Fruit fly (Drosophila melanogaster) whole organism, embryonic: ENCODE measurements around the gene cv-c.

Experiments used
- Aef1 ChIP-seq: fragments of 200-800 bp; sonication (Bioruptor generic); IDR thresholded peaks from 3 replicates; pipeline ENCODE4 v1.3.6; 2022; ENCODE audit warnings: missing biosample characterization, missing genetic modification characterization
- Asciz ChIP-seq: fragments of 200-800 bp; sonication (Bioruptor generic); optimal IDR thresholded peaks from 2 replicates; lab custom pipeline; 2017; ENCODE audit warnings: missing biosample characterization, mild to moderate bottlenecking, missing genetic modification characterization, missing genetic modification reagents
- CG10321 ChIP-seq: fragments of 200-800 bp; sonication (Bioruptor generic); IDR thresholded peaks from 2 replicates; pipeline ENCODE4 v1.3.6; 2022; ENCODE audit warnings: missing biosample characterization, missing genetic modification characterization
- CG12391 ChIP-seq: fragments of 200-800 bp; sonication (Bioruptor generic); optimal IDR thresholded peaks from 3 replicates; lab custom pipeline; 2018; ENCODE audit warnings: missing biosample characterization, mild to moderate bottlenecking, missing genetic modification characterization, moderate library complexity
- CG12942 ChIP-seq: fragments of 200-800 bp; sonication (Bioruptor generic); optimal IDR thresholded peaks from 3 replicates; lab custom pipeline; 2016; ENCODE audit warnings: missing biosample characterization, missing genetic modification characterization
- CG17612 ChIP-seq: fragments of 200-800 bp; sonication (Bioruptor generic); IDR thresholded peaks from 2 replicates; pipeline ENCODE4 v1.3.6; 2022; ENCODE audit warnings: missing biosample characterization, missing genetic modification characterization
- CG32767 ChIP-seq: fragments of 200-800 bp; sonication (Bioruptor generic); IDR thresholded peaks from 2 replicates; pipeline ENCODE4 v1.3.6; 2022; ENCODE audit warnings: missing biosample characterization, missing genetic modification characterization
- CG33557 ChIP-seq: fragments of 200-800 bp; sonication (Bioruptor generic); optimal IDR thresholded peaks from 2 replicates; lab custom pipeline; 2019; ENCODE audit warnings: missing biosample characterization, mild to moderate bottlenecking, missing genetic modification characterization, moderate library complexity
- CG4360 ChIP-seq: fragments of 200-800 bp; sonication (Bioruptor generic); IDR thresholded peaks from 2 replicates; pipeline ENCODE4 v1.3.6; 2022; ENCODE audit warnings: missing biosample characterization, missing genetic modification characterization
- CG6175 ChIP-seq: fragments of 200-800 bp; sonication (Bioruptor generic); IDR thresholded peaks from 3 replicates; pipeline ENCODE4 v1.3.6; 2022; ENCODE audit warnings: missing biosample characterization, missing genetic modification characterization
- CG6791 ChIP-seq: fragments of 200-800 bp; sonication (Bioruptor generic); IDR thresholded peaks from 3 replicates; pipeline ENCODE4 v1.3.6; 2022; ENCODE audit warnings: missing biosample characterization, missing genetic modification characterization; ENCODE audit not compliant: partially characterized antibody
- CG6813 ChIP-seq: fragments of 200-800 bp; sonication (Bioruptor generic); optimal IDR thresholded peaks from 2 replicates; lab custom pipeline; 2017; ENCODE audit warnings: missing biosample characterization, missing genetic modification characterization, mild to moderate bottlenecking, moderate library complexity, missing genetic modification reagents
- CG8388 ChIP-seq: fragments of 200-800 bp; sonication (Bioruptor generic); optimal IDR thresholded peaks from 2 replicates; lab custom pipeline; 2019; ENCODE audit warnings: missing biosample characterization, mild to moderate bottlenecking, missing genetic modification characterization, moderate library complexity
- CG9609 ChIP-seq: fragments of 200-800 bp; sonication (Bioruptor generic); optimal IDR thresholded peaks from 3 replicates; lab custom pipeline; 2016; ENCODE audit warnings: missing biosample characterization, missing genetic modification characterization
- Chrac-16 ChIP-seq: fragments of 200-800 bp; sonication (Bioruptor generic); optimal IDR thresholded peaks from 3 replicates; lab custom pipeline; 2016; ENCODE audit warnings: missing biosample characterization, missing genetic modification characterization
- CrebB ChIP-seq: fragments of 200-800 bp; sonication (Bioruptor generic); optimal IDR thresholded peaks from 3 replicates; lab custom pipeline; 2018; ENCODE audit warnings: missing biosample characterization, mild to moderate bottlenecking, missing genetic modification characterization
- Dip3 ChIP-seq: fragments of 200-800 bp; sonication (Bioruptor generic); optimal IDR thresholded peaks from 3 replicates; lab custom pipeline; 2016; ENCODE audit warnings: missing biosample characterization, missing genetic modification characterization
- Hr78 ChIP-seq, 2 experiments: fragments of 200-800 bp in 1 of 2; fragments of >200 bp in 1 of 2; sonication (Bioruptor generic) in 1 of 2; optimal IDR thresholded peaks; 2 replicates each; lab custom pipeline; 2017 to 2019; ENCODE audit warnings: missing biosample characterization in 2 of 2, missing genetic modification characterization in 2 of 2, mild to moderate bottlenecking in 1 of 2, moderate library complexity in 1 of 2
- Max ChIP-seq: fragments of 200-800 bp; sonication (Bioruptor generic); optimal IDR thresholded peaks from 2 replicates; lab custom pipeline; 2016; ENCODE audit warnings: missing biosample characterization, mild to moderate bottlenecking, missing genetic modification characterization
- Med ChIP-seq: fragments of 200-800 bp; sonication (Bioruptor generic); peaks from one replicate; lab custom pipeline; 2016; ENCODE audit warnings: missing biosample characterization, missing genetic modification characterization, mild to moderate bottlenecking, inconsistent platforms, moderate library complexity
- Nf-YA ChIP-seq: fragments of 200-800 bp; sonication (Bioruptor generic); IDR thresholded peaks from 2 replicates; pipeline ENCODE4 v1.3.6; 2022; ENCODE audit warnings: missing biosample characterization, missing genetic modification characterization
- NfI ChIP-seq: fragments of 200-800 bp; sonication (Bioruptor generic); optimal IDR thresholded peaks from 3 replicates; lab custom pipeline; 2018; ENCODE audit warnings: missing biosample characterization, mild to moderate bottlenecking, missing genetic modification characterization, moderate library complexity
- Pdp1 ChIP-seq, 2 experiments: fragments of 200-800 bp; sonication (Bioruptor generic); optimal IDR thresholded peaks; 3 replicates each; lab custom pipeline; 2016; ENCODE audit warnings: missing biosample characterization in 2 of 2, missing genetic modification characterization in 2 of 2, mild to moderate bottlenecking in 1 of 2, moderate library complexity in 1 of 2
- Poxn ChIP-seq: fragments of 200-800 bp; sonication (Bioruptor generic); IDR thresholded peaks from 2 replicates; pipeline ENCODE4 v1.3.6; 2022; ENCODE audit warnings: missing biosample characterization, missing genetic modification characterization
- Sin3A ChIP-seq: fragments of >200 bp; optimal IDR thresholded peaks from 2 replicates; lab custom pipeline; 2018
- Ssrp ChIP-seq: fragments of 200-800 bp; sonication (Bioruptor generic); optimal IDR thresholded peaks from 2 replicates; lab custom pipeline; 2018; ENCODE audit warnings: missing biosample characterization, mild to moderate bottlenecking, missing genetic modification characterization, moderate library complexity
- eyg ChIP-seq: fragments of 200-800 bp; sonication (Bioruptor generic); optimal IDR thresholded peaks from 3 replicates; lab custom pipeline; 2016; ENCODE audit warnings: missing biosample characterization, missing genetic modification characterization
- gcm ChIP-seq: fragments of 200-800 bp; sonication (Bioruptor generic); optimal IDR thresholded peaks from 2 replicates; lab custom pipeline; 2019; ENCODE audit warnings: missing biosample characterization, mild to moderate bottlenecking, missing genetic modification characterization, moderate library complexity
- gsb-n ChIP-seq: fragments of 200-800 bp; sonication (Bioruptor generic); optimal IDR thresholded peaks from 3 replicates; lab custom pipeline; 2018; ENCODE audit warnings: missing biosample characterization, mild to moderate bottlenecking, missing genetic modification characterization
- hbn ChIP-seq: fragments of 200-800 bp; sonication (Bioruptor generic); IDR thresholded peaks from 2 replicates; pipeline ENCODE4 v1.3.6; 2022; ENCODE audit warnings: missing biosample characterization, missing genetic modification characterization; ENCODE audit not compliant: partially characterized antibody
- her ChIP-seq: fragments of 200-800 bp; sonication (Bioruptor generic); optimal IDR thresholded peaks from 2 replicates; lab custom pipeline; 2016; ENCODE audit warnings: missing biosample characterization, missing genetic modification characterization
- ind ChIP-seq: fragments of 200-800 bp; sonication (Bioruptor generic); optimal IDR thresholded peaks from 3 replicates; lab custom pipeline; 2016; ENCODE audit warnings: missing biosample characterization, missing genetic modification characterization
- ken ChIP-seq: fragments of 200-800 bp; sonication (Bioruptor generic); IDR thresholded peaks from 3 replicates; pipeline ENCODE4 v1.3.6; 2022; ENCODE audit warnings: missing biosample characterization, missing genetic modification characterization
- nerfin-1 ChIP-seq: fragments of 200-800 bp; sonication (Bioruptor generic); optimal IDR thresholded peaks from 3 replicates; lab custom pipeline; 2019; ENCODE audit warnings: missing biosample characterization, mild to moderate bottlenecking, missing genetic modification characterization, moderate library complexity
- phol ChIP-seq: fragments of 200-800 bp; sonication (Bioruptor generic); optimal IDR thresholded peaks from 3 replicates; lab custom pipeline; 2018; ENCODE audit warnings: missing biosample characterization, mild to moderate bottlenecking, missing genetic modification characterization, moderate library complexity
- sens ChIP-seq: fragments of 200-800 bp; sonication (Bioruptor generic); peaks from one replicate; lab custom pipeline; 2016; ENCODE audit warnings: missing biosample characterization, missing genetic modification characterization
- seq ChIP-seq: fragments of 200-800 bp; sonication (Bioruptor generic); IDR thresholded peaks from 2 replicates; pipeline ENCODE4 v1.3.6; 2022; ENCODE audit warnings: missing biosample characterization, missing genetic modification characterization
- slbo ChIP-seq: fragments of 200-800 bp; sonication (Bioruptor generic); IDR thresholded peaks from 2 replicates; pipeline ENCODE4 v1.3.6; 2022; ENCODE audit warnings: missing biosample characterization, missing genetic modification characterization
- stc ChIP-seq: fragments of 200-800 bp; sonication (Bioruptor generic); IDR thresholded peaks from 2 replicates; pipeline ENCODE4 v1.3.6; 2022; ENCODE audit warnings: missing biosample characterization, missing genetic modification characterization
- twi ChIP-seq: fragments of 200-800 bp; optimal IDR thresholded peaks from 2 replicates; lab custom pipeline; 2019; ENCODE audit warnings: missing biosample characterization, mild to moderate bottlenecking, missing genetic modification characterization, moderate library complexity
- tx ChIP-seq: fragments of 200-800 bp; sonication (Bioruptor generic); optimal IDR thresholded peaks from 2 replicates; lab custom pipeline; 2016; ENCODE audit warnings: missing biosample characterization, missing genetic modification characterization
- vnd ChIP-seq: fragments of 200-800 bp; sonication (Bioruptor generic); IDR thresholded peaks from 3 replicates; pipeline ENCODE4 v1.3.6; 2022; ENCODE audit warnings: missing biosample characterization, missing genetic modification characterization; ENCODE audit not compliant: partially characterized antibody

cv-c gene

dm6 chr3R:14466312-14466711, 15.2 kb downstream of the cv-c start:
- TF ChIP-seq Med (GFP tag; lab: Kevin White, UChicago) (peak; percentile 45), gcm (GFP tag; lab: Kevin White, UChicago) (peak; percentile 66), CG33557 (GFP tag; lab: Kevin White, UChicago) (no peak), twi (tag; lab: Kevin White, UChicago) (peak; percentile 78), CG12391 (no peak), Max (GFP tag; lab: Kevin White, UChicago) (no peak), CG6813 (no peak), ind (GFP tag; lab: Kevin White, UChicago) (no peak), CG6791 (GFP tag; lab: Robert Waterston, UW) (no peak), gsb-n (tag; lab: Kevin White, UChicago) (no peak), Poxn (GFP tag; lab: Robert Waterston, UW) (no peak), Nf-YA (GFP tag; lab: Robert Waterston, UW) (peak; percentile 23; the same call in 1 of the 2 replicates), Dip3 (no peak), Chrac-16 (GFP tag; lab: Kevin White, UChicago) (no peak), Hr78 (GFP tag; optimal IDR thresholded peaks at IDR 0.05; lab: Kevin White, UChicago) (no peak), CG4360 (GFP tag; lab: Robert Waterston, UW) (no peak), vnd (GFP tag; lab: Robert Waterston, UW) (no peak), ken (GFP tag; lab: Robert Waterston, UW) (no peak), nerfin-1 (no peak), Sin3A (lab: Kevin White, UChicago) (no peak), her (GFP tag; lab: Kevin White, UChicago) (no peak), CG10321 (no peak), CG32767 (GFP tag; lab: Robert Waterston, UW) (no peak), CrebB (tag; lab: Kevin White, UChicago) (no peak), stc (GFP tag; lab: Robert Waterston, UW) (no peak), eyg (no peak), hbn (GFP tag; lab: Robert Waterston, UW) (no peak)

DNA sequence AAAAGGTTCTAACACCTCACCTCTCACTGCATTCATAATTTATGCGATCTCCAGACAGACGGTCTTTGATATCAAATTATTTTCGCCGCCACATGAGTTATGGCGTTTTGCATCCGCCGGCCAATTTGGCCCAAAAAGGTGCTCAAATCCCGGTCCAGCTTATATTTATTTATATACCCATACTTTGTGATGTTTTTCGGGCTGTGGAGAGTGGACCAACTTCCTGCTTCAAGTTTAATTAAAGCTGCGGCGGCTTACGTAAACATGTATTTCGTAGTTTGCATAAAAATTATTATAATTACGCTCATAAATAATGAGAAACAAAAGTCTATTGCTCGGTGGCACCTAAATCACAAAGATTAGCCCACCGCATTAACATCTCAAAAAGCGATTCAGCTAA, 16.3 kb downstream of the cv-c start:
- peak in 1 of 2 experiments; percentile 18 for TF ChIP-seq Pdp1 (GFP tag; optimal IDR thresholded peaks at IDR 0.05; lab: Kevin White, UChicago)
- no peak for TF ChIP-seq CG9609 (GFP tag; lab: Kevin White, UChicago)
- no peak for TF ChIP-seq CG12942 (GFP tag; lab: Kevin White, UChicago)
- TF ChIP-seq Med (GFP tag; lab: Kevin White, UChicago): peak; percentile 52
- TF ChIP-seq NfI: no peak
- no peak for TF ChIP-seq CG8388 (GFP tag; lab: Kevin White, UChicago)
- no peak for TF ChIP-seq tx (GFP tag; lab: Kevin White, UChicago)
- TF ChIP-seq Hr78 (GFP tag; optimal IDR thresholded peaks at IDR 0.05; lab: Kevin White, UChicago): no peak
- TF ChIP-seq CG17612 (GFP tag; lab: Robert Waterston, UW): no peak
- no peak for TF ChIP-seq phol (tag; lab: Kevin White, UChicago)
- no peak for TF ChIP-seq slbo (GFP tag; lab: Robert Waterston, UW)
- TF ChIP-seq Asciz (GFP tag; lab: Kevin White, UChicago): no peak
- TF ChIP-seq sens (GFP tag; lab: Kevin White, UChicago): peak; percentile 61
- TF ChIP-seq Aef1 (GFP tag; lab: Robert Waterston, UW): no peak
- no peak for TF ChIP-seq Ssrp
- TF ChIP-seq CG6175: no peak
- TF ChIP-seq seq (GFP tag; lab: Robert Waterston, UW): no peak
- TF ChIP-seq, all 482 proteins: peak for 3
